Worm (Caenorhabditis elegans): ENCODE results near the gene cdk-12.

DNA sequence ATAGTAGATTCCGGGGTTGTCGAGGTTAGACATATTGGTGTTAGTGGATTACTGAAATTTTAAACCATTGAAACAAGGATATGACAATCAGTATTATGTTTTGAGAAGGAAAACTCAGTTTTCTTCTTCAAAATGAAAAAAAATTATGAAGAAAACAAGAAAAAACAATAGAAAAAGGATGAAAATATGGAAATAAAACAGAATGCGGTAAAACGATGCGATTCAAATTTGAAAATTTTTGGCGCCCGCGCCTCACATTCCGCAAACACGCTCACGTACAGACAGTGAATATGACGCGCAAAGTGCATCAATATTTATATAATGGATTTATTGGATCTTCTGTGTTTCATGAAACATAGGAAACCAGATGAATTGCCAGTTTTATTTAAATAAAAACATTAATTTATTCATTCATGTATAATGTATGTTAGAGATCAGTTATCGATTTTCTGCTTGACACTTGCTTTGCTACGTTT is 41.5 kb upstream of the cdk-12 start, which contains the start of gene mcm-5:
- no peak for TF ChIP-seq flt-1 (GFP tag; IDR thresholded peaks at IDR 0.05)
- TF ChIP-seq ztf-29 (GFP tag; IDR thresholded peaks at IDR 0.05): no peak
- no peak for TF ChIP-seq tab-1 (GFP tag; IDR thresholded peaks at IDR 0.05)
- TF ChIP-seq klf-2 (GFP tag; conservative IDR thresholded peaks at IDR 0.05): no peak
- no peak for TF ChIP-seq med-1 (GFP tag; optimal IDR thresholded peaks at IDR 0.05; ENCODE audit: insufficient read depth)
- no peak for TF ChIP-seq cog-1 (tag; optimal IDR thresholded peaks at IDR 0.05)
- no peak for TF ChIP-seq ztf-23 (GFP tag; IDR thresholded peaks at IDR 0.05)
- no peak for TF ChIP-seq ref-1 (GFP tag; conservative IDR thresholded peaks at IDR 0.05)
- TF ChIP-seq T22C8.4 (GFP tag; IDR thresholded peaks at IDR 0.05): no peak
